Worm (Caenorhabditis elegans) whole organism, mixed stage, embryonic: ENCODE data around the gene F58F9.6.

Experiments
- M03D4.4 ChIP-seq: sonication (generic microtip); optimal IDR thresholded peaks from 2 replicates; lab custom pipeline; 2017; ENCODE audit warnings: mild to moderate bottlenecking, missing genetic modification characterization, missing compliant biosample characterization
- bed-3 ChIP-seq: fragments of 200-800 bp; sonication (Bioruptor generic); optimal IDR thresholded peaks from 3 replicates; lab custom pipeline; 2018; ENCODE audit warnings: mild to moderate bottlenecking, missing genetic modification characterization, moderate library complexity, missing compliant biosample characterization
- blmp-1 ChIP-seq: fragments of 150-350 bp; optimal IDR thresholded peaks from 2 replicates; lab custom pipeline; 2014; ENCODE audit warnings: missing biosample characterization, missing genetic modification characterization
- ceh-39 ChIP-seq: fragments of 150-350 bp; optimal IDR thresholded peaks from 2 replicates; lab custom pipeline; 2014; ENCODE audit warnings: missing biosample characterization, missing genetic modification characterization
- ceh-43 ChIP-seq: fragments of 200-800 bp; sonication (Bioruptor generic); optimal IDR thresholded peaks from 2 replicates; lab custom pipeline; 2018; ENCODE audit warnings: mild to moderate bottlenecking, missing genetic modification characterization, moderate library complexity, missing compliant biosample characterization
- ceh-83 ChIP-seq: fragments of 200-800 bp; sonication (Bioruptor generic); optimal IDR thresholded peaks from 2 replicates; lab custom pipeline; 2018; ENCODE audit warnings: mild to moderate bottlenecking, missing genetic modification characterization, missing compliant biosample characterization
- ces-1 ChIP-seq: fragments of 150-350 bp; optimal IDR thresholded peaks from 2 replicates; lab custom pipeline; 2014; ENCODE audit warnings: missing biosample characterization, missing genetic modification reagents, missing genetic modification characterization
- cnd-1 ChIP-seq: fragments of 200-800 bp; sonication (Bioruptor generic); optimal IDR thresholded peaks from 2 replicates; lab custom pipeline; 2018; ENCODE audit warnings: mild to moderate bottlenecking, missing genetic modification characterization, missing compliant biosample characterization
- drap-1 ChIP-seq: fragments of 200-800 bp; sonication (Bioruptor generic); optimal IDR thresholded peaks from 3 replicates; lab custom pipeline; 2018; ENCODE audit warnings: mild to moderate bottlenecking, missing genetic modification characterization, missing compliant biosample characterization
- elt-1 ChIP-seq: sonication (generic microtip); optimal IDR thresholded peaks from 2 replicates; lab custom pipeline; 2017; ENCODE audit warnings: missing genetic modification characterization, mild to moderate bottlenecking, missing compliant biosample characterization, antibody characterized with exemption, moderate library complexity, borderline replicate concordance; ENCODE audit not compliant: insufficient read depth
- elt-3 ChIP-seq: fragments of 150-350 bp; optimal IDR thresholded peaks from 2 replicates; lab custom pipeline; 2014; ENCODE audit warnings: missing biosample characterization, missing genetic modification characterization
- flh-1 ChIP-seq: fragments of 200-800 bp; sonication (Bioruptor generic); optimal IDR thresholded peaks from 2 replicates; lab custom pipeline; 2018; ENCODE audit warnings: mild to moderate bottlenecking, missing genetic modification characterization, moderate library complexity, missing compliant biosample characterization
- ham-2 ChIP-seq: fragments of 200-800 bp; sonication (Bioruptor generic); optimal IDR thresholded peaks from 2 replicates; lab custom pipeline; 2018; ENCODE audit warnings: mild to moderate bottlenecking, missing genetic modification characterization, missing compliant biosample characterization
- lin-13 ChIP-seq: fragments of 150-350 bp; optimal IDR thresholded peaks from 2 replicates; lab custom pipeline; 2014; ENCODE audit warnings: missing biosample characterization, missing genetic modification characterization
- lsy-2 ChIP-seq: fragments of 150-350 bp; optimal IDR thresholded peaks from 2 replicates; lab custom pipeline; 2014; ENCODE audit warnings: missing biosample characterization, missing genetic modification characterization
- mab-5 ChIP-seq: fragments of 150-350 bp; optimal IDR thresholded peaks from 2 replicates; lab custom pipeline; 2014; ENCODE audit warnings: missing biosample characterization, missing genetic modification characterization
- mep-1 ChIP-seq: fragments of 150-350 bp; optimal IDR thresholded peaks from 2 replicates; lab custom pipeline; 2017; ENCODE audit warnings: missing biosample characterization, missing genetic modification reagents, missing genetic modification characterization, inconsistent platforms
- mls-2 ChIP-seq: sonication (generic microtip); optimal IDR thresholded peaks from 2 replicates; lab custom pipeline; 2016; ENCODE audit warnings: mild to moderate bottlenecking, missing genetic modification characterization, moderate library complexity, missing compliant biosample characterization
- nhr-12 ChIP-seq: fragments of 150-350 bp; optimal IDR thresholded peaks from 2 replicates; lab custom pipeline; 2014; ENCODE audit warnings: missing biosample characterization, missing genetic modification characterization
- nhr-2 ChIP-seq: fragments of 150-350 bp; optimal IDR thresholded peaks from 2 replicates; lab custom pipeline; 2014; ENCODE audit warnings: missing biosample characterization, missing genetic modification characterization
- nhr-237 ChIP-seq: fragments of 150-350 bp; optimal IDR thresholded peaks from 2 replicates; lab custom pipeline; 2014; ENCODE audit warnings: missing biosample characterization, missing genetic modification characterization
- nhr-28 ChIP-seq: fragments of 150-350 bp; optimal IDR thresholded peaks from 2 replicates; lab custom pipeline; 2014; ENCODE audit warnings: missing biosample characterization, missing genetic modification characterization
- nhr-76 ChIP-seq: sonication (generic microtip); optimal IDR thresholded peaks from 2 replicates; lab custom pipeline; 2017; ENCODE audit warnings: missing biosample characterization, missing genetic modification characterization
- sem-2 ChIP-seq: fragments of 200-800 bp; sonication (Bioruptor generic); optimal IDR thresholded peaks from 2 replicates; lab custom pipeline; 2018; ENCODE audit warnings: mild to moderate bottlenecking, missing genetic modification characterization, missing compliant biosample characterization
- snpc-4 ChIP-seq: fragments of 150-350 bp; optimal IDR thresholded peaks from 2 replicates; lab custom pipeline; 2014; ENCODE audit warnings: missing biosample characterization, missing genetic modification characterization
- sptf-1 ChIP-seq: sonication (generic microtip); optimal IDR thresholded peaks from 2 replicates; lab custom pipeline; 2017; ENCODE audit warnings: mild to moderate bottlenecking, missing genetic modification characterization, moderate library complexity, missing compliant biosample characterization
- unc-39 ChIP-seq: fragments of 150-350 bp; optimal IDR thresholded peaks from 2 replicates; lab custom pipeline; 2014; ENCODE audit warnings: missing biosample characterization, missing genetic modification characterization
- unc-62 ChIP-seq: fragments of 150-350 bp; optimal IDR thresholded peaks from 2 replicates; lab custom pipeline; 2014; ENCODE audit warnings: missing biosample characterization, missing genetic modification reagents, missing genetic modification characterization
- ztf-11 ChIP-seq: fragments of 150-350 bp; optimal IDR thresholded peaks from 2 replicates; lab custom pipeline; 2014; ENCODE audit warnings: missing biosample characterization, missing genetic modification characterization

F58F9.6 gene

ce11 chrIV:6225143-6225542 lies 12.3 kb downstream of the F58F9.6 start, which contains the start of gene C49A9.2:
C49A9.2 (plus strand) TSS chrIV:6225443.
- TF ChIP-seq ceh-43 (no peak), nhr-28 (tag; lab: Kevin White, UChicago) (no peak), blmp-1 (tag; lab: Kevin White, UChicago) (no peak), ces-1 (GFP tag; lab: Kevin White, UChicago) (no peak), ceh-83 (GFP tag; lab: Kevin White, UChicago) (no peak)

ce11 chrIV:6221878-6222277 lies 15.5 kb downstream of the F58F9.6 start, which contains the start of gene C49A9.3:
C49A9.3 (plus strand) TSS chrIV:6222089.
- TF ChIP-seq drap-1 (GFP tag; lab: Kevin White, UChicago) (no peak), blmp-1 (tag; lab: Kevin White, UChicago) (no peak), elt-3 (tag; lab: Kevin White, UChicago) (no peak), elt-1 (no peak)

- no peak for TF ChIP-seq nhr-2
- TF ChIP-seq cnd-1 (tag; lab: Kevin White, UChicago): no peak
- no peak for TF ChIP-seq sptf-1 (tag; lab: Kevin White, UChicago)
- TF ChIP-seq nhr-28 (tag; lab: Kevin White, UChicago): no peak
- no peak for TF ChIP-seq flh-1 (GFP tag; lab: Kevin White, UChicago)
- no peak for TF ChIP-seq drap-1 (GFP tag; lab: Kevin White, UChicago)
Measured at ce11 chrIV:6219429-6219828, 18.0 kb downstream of the F58F9.6 start, which contains the start of gene C49A9.4. C49A9.4 (plus strand) TSS chrIV:6219693.

- TF ChIP-seq snpc-4 (tag; lab: Kevin White, UChicago): no peak
- no peak for TF ChIP-seq mab-5
- TF ChIP-seq bed-3 (GFP tag; lab: Kevin White, UChicago): no peak
- no peak for TF ChIP-seq unc-39
- TF ChIP-seq nhr-28 (tag; lab: Kevin White, UChicago): no peak
- TF ChIP-seq ceh-39 (tag; lab: Kevin White, UChicago): no peak
- no peak for TF ChIP-seq cnd-1 (tag; lab: Kevin White, UChicago)
- TF ChIP-seq nhr-12: no peak
- no peak for TF ChIP-seq lin-13 (tag; lab: Kevin White, UChicago)
- no peak for TF ChIP-seq nhr-76 (tag; lab: Kevin White, UChicago)
- no peak for TF ChIP-seq sem-2 (GFP tag; lab: Kevin White, UChicago)
- TF ChIP-seq ceh-43: no peak
- TF ChIP-seq ztf-11 (tag; lab: Kevin White, UChicago): no peak
- TF ChIP-seq nhr-2: no peak
- TF ChIP-seq, all 35 proteins: peak for 0
Measured at ce11 chrIV:6217503-6217902, 19.9 kb downstream of the F58F9.6 start.

ce11 chrIV:6217066-6217465 lies 20.3 kb downstream of the F58F9.6 start, which contains the start of gene C49A9.9:
C49A9.9 (plus strand) TSS chrIV:6217372.
- TF ChIP-seq M03D4.4 (tag; lab: Kevin White, UChicago) (no peak), nhr-2 (no peak), elt-3 (tag; lab: Kevin White, UChicago) (no peak), elt-1 (no peak), sptf-1 (tag; lab: Kevin White, UChicago) (no peak)

ce11 chrIV:6213403-6213802 lies 24.0 kb downstream of the F58F9.6 start, which contains the start of gene C49A9.5:
C49A9.5 (plus strand) TSS chrIV:6213673.
- TF ChIP-seq ceh-39 (tag; lab: Kevin White, UChicago) (no peak), mls-2 (tag; lab: Kevin White, UChicago) (no peak), unc-62 (GFP tag; lab: Kevin White, UChicago) (no peak), ceh-43 (no peak), lsy-2 (tag; lab: Kevin White, UChicago) (no peak), M03D4.4 (tag; lab: Kevin White, UChicago) (no peak), nhr-28 (tag; lab: Kevin White, UChicago) (no peak), ceh-83 (GFP tag; lab: Kevin White, UChicago) (no peak), flh-1 (GFP tag; lab: Kevin White, UChicago) (no peak), drap-1 (GFP tag; lab: Kevin White, UChicago) (no peak), ces-1 (GFP tag; lab: Kevin White, UChicago) (no peak), elt-3 (tag; lab: Kevin White, UChicago) (no peak), mep-1 (tag; lab: Kevin White, UChicago) (no peak), ham-2 (GFP tag; lab: Kevin White, UChicago) (no peak), nhr-237 (tag; lab: Kevin White, UChicago) (no peak), nhr-2 (no peak), blmp-1 (tag; lab: Kevin White, UChicago) (no peak), elt-1 (no peak)
